Fruit fly (Drosophila melanogaster): ENCODE data around the gene Pdha.

Pdha gene

dm6 chrX:4679813-4680381, 22.2 kb upstream of the Pdha start (continued):
- no peak for TF ChIP-seq Scr (GFP tag; IDR thresholded peaks at IDR 0.05; ENCODE audit: partially characterized antibody)
- TF ChIP-seq NC2β (GFP tag; optimal IDR thresholded peaks at IDR 0.05) = peak; percentile 24
- no peak for TF ChIP-seq Spps (tag; optimal IDR thresholded peaks at IDR 0.05)
- TF ChIP-seq ham (GFP tag; IDR thresholded peaks at IDR 0.05) = no peak
- TF ChIP-seq CG31224 (GFP tag; IDR thresholded peaks at IDR 0.05) = peak; percentile 27; the same call in 1 of the 2 replicates
- TF ChIP-seq Fer2 (tag; optimal IDR thresholded peaks at IDR 0.05) = no peak
- TF ChIP-seq CG34376 (GFP tag; optimal IDR thresholded peaks at IDR 0.05) = no peak
- no peak for TF ChIP-seq tup (GFP tag; optimal IDR thresholded peaks at IDR 0.05)
- TF ChIP-seq chn (GFP tag; optimal IDR thresholded peaks at IDR 0.05) = peak; percentile 48
- peak; percentile 15 for TF ChIP-seq CG8944 (GFP tag; optimal IDR thresholded peaks at IDR 0.05)
- TF ChIP-seq Elba2 (GFP tag; optimal IDR thresholded peaks at IDR 0.05) = no peak
- no peak for TF ChIP-seq mirr (GFP tag; optimal IDR thresholded peaks at IDR 0.05)
- no peak for TF ChIP-seq tna (GFP tag; IDR thresholded peaks at IDR 0.05; ENCODE audit: partially characterized antibody)
- TF ChIP-seq YL-1 (GFP tag; optimal IDR thresholded peaks at IDR 0.05) = no peak
- no peak for TF ChIP-seq CG12104 (GFP tag; optimal IDR thresholded peaks at IDR 0.05)
- TF ChIP-seq Bteb2 (GFP tag; optimal IDR thresholded peaks at IDR 0.05) = peak; percentile 51
- peak; percentile 67 for TF ChIP-seq Hsf (GFP tag; optimal IDR thresholded peaks at IDR 0.05)
- no peak for TF ChIP-seq inv (GFP tag; IDR thresholded peaks at IDR 0.05; ENCODE audit: partially characterized antibody)
- peak; percentile 26 for TF ChIP-seq HHEX (GFP tag; optimal IDR thresholded peaks at IDR 0.05)
- no peak for TF ChIP-seq HmgD (GFP tag; optimal IDR thresholded peaks at IDR 0.05)
- peak; percentile 51 for TF ChIP-seq CG10979 (tag; optimal IDR thresholded peaks at IDR 0.05)
- no peak for TF ChIP-seq CG17186 (GFP tag; optimal IDR thresholded peaks at IDR 0.05)
- TF ChIP-seq Mad (GFP tag; optimal IDR thresholded peaks at IDR 0.05) = no peak
- TF ChIP-seq CG15073 (GFP tag; optimal IDR thresholded peaks at IDR 0.05) = no peak
- TF ChIP-seq Sox102F (GFP tag; optimal IDR thresholded peaks at IDR 0.05) = peak; percentile 64
- TF ChIP-seq gsb (GFP tag; IDR thresholded peaks at IDR 0.05) = no peak
- no peak for TF ChIP-seq CG15601 (tag; optimal IDR thresholded peaks at IDR 0.05)
- peak; percentile 13 for TF ChIP-seq kah (GFP tag; optimal IDR thresholded peaks at IDR 0.05)
- no peak for TF ChIP-seq kay (GFP tag; optimal IDR thresholded peaks at IDR 0.05)
- TF ChIP-seq Gsc (GFP tag; IDR thresholded peaks at IDR 0.05) = no peak
- TF ChIP-seq nerfin-1 (tag; optimal IDR thresholded peaks at IDR 0.05) = peak; percentile 33
- TF ChIP-seq ara (GFP tag; IDR thresholded peaks at IDR 0.05) = peak; percentile 58
- no peak for TF ChIP-seq fd102C (GFP tag; optimal IDR thresholded peaks at IDR 0.05)
- peak; percentile 33 for TF ChIP-seq salm (tag; optimal IDR thresholded peaks at IDR 0.05)
- peak; percentile 49; the same call in 1 of the 2 replicates for TF ChIP-seq HLH3B (GFP tag; IDR thresholded peaks at IDR 0.05)
- TF ChIP-seq CG16779 (GFP tag; IDR thresholded peaks at IDR 0.05) = no peak
- TF ChIP-seq rib (GFP tag; IDR thresholded peaks at IDR 0.05) = no peak
- no peak for TF ChIP-seq CG4360 (GFP tag; IDR thresholded peaks at IDR 0.05)
- no peak for TF ChIP-seq MESR4 (GFP tag; optimal IDR thresholded peaks at IDR 0.05)
- TF ChIP-seq wek (GFP tag; optimal IDR thresholded peaks at IDR 0.05) = peak; percentile 53
- no peak for TF ChIP-seq Lim3 (GFP tag; IDR thresholded peaks at IDR 0.05)
- TF ChIP-seq ftz-f1 (GFP tag; optimal IDR thresholded peaks at IDR 0.05) = no peak
- TF ChIP-seq HLHmδ (GFP tag; optimal IDR thresholded peaks at IDR 0.05) = no peak
- no peak for TF ChIP-seq repo (GFP tag; optimal IDR thresholded peaks at IDR 0.05)
- no peak for TF ChIP-seq Hr39 (optimal IDR thresholded peaks at IDR 0.05)
- peak; percentile 8 for TF ChIP-seq run (tag; optimal IDR thresholded peaks at IDR 0.05)
- TF ChIP-seq CG3995 (GFP tag; optimal IDR thresholded peaks at IDR 0.05) = no peak
- no peak for TF ChIP-seq toy (GFP tag; IDR thresholded peaks at IDR 0.05)
- TF ChIP-seq sens (GFP tag) = peak; percentile 90
- TF ChIP-seq grau (tag; optimal IDR thresholded peaks at IDR 0.05) = peak; percentile 55
- TF ChIP-seq Awh (GFP tag; IDR thresholded peaks at IDR 0.05) = 0 out of 2 replicates have a peak, but pooled peaks have one; percentile 12
